Fruit fly (Drosophila melanogaster): ENCODE results near the gene slx1.

The slx1 gene

dm6 chr3R:4661640-4662039, 19.9 kb downstream of the slx1 start:
- TF ChIP-seq CG4424 (GFP tag; optimal IDR thresholded peaks at IDR 0.05) = peak; percentile 2
- 0 out of 2 replicates have a peak, but pooled peaks have one; percentile 11 for TF ChIP-seq vvl (GFP tag; IDR thresholded peaks at IDR 0.05)
- no peak for TF ChIP-seq stc (GFP tag; IDR thresholded peaks at IDR 0.05)
- no peak for TF ChIP-seq ERR (GFP tag; optimal IDR thresholded peaks at IDR 0.05)
- peak; percentile 4 for TF ChIP-seq gem (tag; optimal IDR thresholded peaks at IDR 0.05)
- TF ChIP-seq sens (GFP tag) = peak; percentile 62
- TF ChIP-seq Drgx (GFP tag; IDR thresholded peaks at IDR 0.05) = peak; percentile 7; the same call in 1 of the 2 replicates
- peak; percentile 8 for TF ChIP-seq CG2712 (tag; optimal IDR thresholded peaks at IDR 0.05)

dm6 chr3R:4663068-4663467, 21.3 kb downstream of the slx1 start:
- TF ChIP-seq pum (GFP tag; optimal IDR thresholded peaks at IDR 0.05) = peak; percentile 84
- no peak for TF ChIP-seq CG7745 (tag; optimal IDR thresholded peaks at IDR 0.05)
- TF ChIP-seq scrt (GFP tag; optimal IDR thresholded peaks at IDR 0.05) = peak; percentile 67
- TF ChIP-seq dmrt99B (tag; optimal IDR thresholded peaks at IDR 0.05) = peak; percentile 91
- TF ChIP-seq CG12659 (GFP tag; optimal IDR thresholded peaks at IDR 0.05) = peak; percentile 2
- no peak for TF ChIP-seq CG11085 (GFP tag; IDR thresholded peaks at IDR 0.05)
- TF ChIP-seq Usf (GFP tag; optimal IDR thresholded peaks at IDR 0.05) = peak; percentile 48
- TF ChIP-seq CG6791 (GFP tag; IDR thresholded peaks at IDR 0.05; ENCODE audit: partially characterized antibody) = no peak
- no peak for TF ChIP-seq mirr (GFP tag; optimal IDR thresholded peaks at IDR 0.05)
- TF ChIP-seq CG12744 (GFP tag; optimal IDR thresholded peaks at IDR 0.05) = no peak
- peak; percentile 83 for TF ChIP-seq Med (GFP tag)
- TF ChIP-seq CG12391 (tag; optimal IDR thresholded peaks at IDR 0.05) = peak; percentile 78
- TF ChIP-seq CG9437 (GFP tag; optimal IDR thresholded peaks at IDR 0.05) = peak; percentile 41
- peak; percentile 3 to 74 for TF ChIP-seq bsh (GFP tag; optimal IDR thresholded peaks at IDR 0.05)
- TF ChIP-seq dan (GFP tag; IDR thresholded peaks at IDR 0.05) = no peak
- peak; percentile 68 for TF ChIP-seq Aef1 (GFP tag; IDR thresholded peaks at IDR 0.05)
- TF ChIP-seq CG17612 (GFP tag; IDR thresholded peaks at IDR 0.05) = peak; percentile 58; the same call in 1 of the 2 replicates
- no peak for TF ChIP-seq Hey (tag; optimal IDR thresholded peaks at IDR 0.05)
- TF ChIP-seq CG18476 (GFP tag; optimal IDR thresholded peaks at IDR 0.05) = peak; percentile 78
- TF ChIP-seq CG13775 (GFP tag; optimal IDR thresholded peaks at IDR 0.05) = peak; percentile 41
- TF ChIP-seq Dad (GFP tag; optimal IDR thresholded peaks at IDR 0.05) = peak; percentile 52
- peak; percentile 77; the same call in 2 of the 3 replicates for TF ChIP-seq croc (GFP tag; conservative IDR thresholded peaks at IDR 0.05)
- peak; percentile 70 for TF ChIP-seq Awh (GFP tag; IDR thresholded peaks at IDR 0.05)
- no peak for TF ChIP-seq CG3847 (GFP tag; IDR thresholded peaks at IDR 0.05)
- TF ChIP-seq ranshi (GFP tag; IDR thresholded peaks at IDR 0.05) = peak; percentile 77
- peak; percentile 87 for TF ChIP-seq sim (GFP tag; IDR thresholded peaks at IDR 0.05)
- TF ChIP-seq psq (GFP tag; optimal IDR thresholded peaks at IDR 0.05) = no peak
- peak; percentile 56 for TF ChIP-seq kay (GFP tag; optimal IDR thresholded peaks at IDR 0.05)
- TF ChIP-seq ac (GFP tag; optimal IDR thresholded peaks at IDR 0.05) = peak; percentile 68
- peak; percentile 59 for TF ChIP-seq CG14014 (GFP tag; IDR thresholded peaks at IDR 0.05)
- TF ChIP-seq Fer1 (GFP tag; optimal IDR thresholded peaks at IDR 0.05) = peak; percentile 73
- peak; percentile 73 for TF ChIP-seq Six4 (GFP tag; optimal IDR thresholded peaks at IDR 0.05)
- peak; percentile 65 for TF ChIP-seq Nf-YA (GFP tag; IDR thresholded peaks at IDR 0.05)
- TF ChIP-seq CG6254 (GFP tag; optimal IDR thresholded peaks at IDR 0.05) = peak; percentile 84
- peak; percentile 67 for TF ChIP-seq CG5180 (GFP tag; optimal IDR thresholded peaks at IDR 0.05)
- peak; percentile 89 for TF ChIP-seq Blimp-1 (GFP tag; optimal IDR thresholded peaks at IDR 0.05)
- peak; percentile 47 for TF ChIP-seq chn (GFP tag; optimal IDR thresholded peaks at IDR 0.05)
- peak; percentile 16 for TF ChIP-seq CG10274 (GFP tag; optimal IDR thresholded peaks at IDR 0.05)
- TF ChIP-seq shn (GFP tag; optimal IDR thresholded peaks at IDR 0.05) = peak; percentile 28
- TF ChIP-seq aop (GFP tag; IDR thresholded peaks at IDR 0.05) = no peak
- peak; percentile 94 for TF ChIP-seq Xrp1 (GFP tag; IDR thresholded peaks at IDR 0.05)
- 0 out of 3 replicates have a peak, but pooled peaks have one; percentile 56 for TF ChIP-seq CG2889 (GFP tag; IDR thresholded peaks at IDR 0.05)
